Fruit fly (Drosophila melanogaster) whole organism, wandering third instar larva: Measurements from ENCODE around the gene lds.

ENCODE experiments used
- Abd-B ChIP-seq: fragments of >200 bp; optimal IDR thresholded peaks from 2 replicates; lab custom pipeline; 2017; ENCODE audit warnings: missing biosample characterization, missing genetic modification characterization
- CG32264 ChIP-seq: fragments of 200-800 bp; sonication (Bioruptor generic); optimal IDR thresholded peaks from 2 replicates; lab custom pipeline; 2016; ENCODE audit warnings: missing biosample characterization, missing genetic modification characterization
- CG9705 ChIP-seq: fragments of 200-800 bp; sonication (Bioruptor generic); optimal IDR thresholded peaks from 2 replicates; lab custom pipeline; 2018; ENCODE audit warnings: missing biosample characterization, mild to moderate bottlenecking, missing genetic modification characterization
- CrebA ChIP-seq: fragments of 200-800 bp; sonication (Bioruptor generic); optimal IDR thresholded peaks from 2 replicates; lab custom pipeline; 2016; ENCODE audit warnings: missing biosample characterization, mild to moderate bottlenecking, missing genetic modification characterization, borderline replicate concordance
- Dfd ChIP-seq: fragments of >200 bp; optimal IDR thresholded peaks from 2 replicates; lab custom pipeline; 2017; ENCODE audit warnings: missing biosample characterization, missing genetic modification characterization
- Dif ChIP-seq: fragments of 200-275, 200-300 bp; sonication (Bioruptor generic); optimal IDR thresholded peaks from 2 replicates; lab custom pipeline; 2018; ENCODE audit warnings: missing biosample characterization, missing genetic modification characterization; ENCODE audit not compliant: partially characterized antibody
- GATAd ChIP-seq: sonication (Bioruptor generic); optimal IDR thresholded peaks from 2 replicates; lab custom pipeline; 2016; ENCODE audit warnings: missing biosample characterization, missing genetic modification characterization
- HLH106 ChIP-seq: fragments of 200-800 bp; optimal IDR thresholded peaks from 3 replicates; lab custom pipeline; 2019; ENCODE audit warnings: missing biosample characterization, mild to moderate bottlenecking, missing genetic modification characterization, moderate library complexity
- Hnf4 ChIP-seq: fragments of 200-800 bp; sonication (Bioruptor generic); optimal IDR thresholded peaks from 2 replicates; lab custom pipeline; 2016; ENCODE audit warnings: missing biosample characterization, mild to moderate bottlenecking, missing genetic modification characterization
- Hr78 ChIP-seq: fragments of >200 bp; optimal IDR thresholded peaks from 2 replicates; lab custom pipeline; 2017; ENCODE audit warnings: missing biosample characterization, missing genetic modification characterization
- Hr83 ChIP-seq: fragments of 200-300 bp; sonication (Bioruptor generic); optimal IDR thresholded peaks from 2 replicates; lab custom pipeline; 2016; ENCODE audit warnings: missing biosample characterization, mild to moderate bottlenecking, missing genetic modification characterization, moderate library complexity; ENCODE audit not compliant: poor library complexity, severe bottlenecking
- Jra ChIP-seq: sonication (Bioruptor generic); optimal IDR thresholded peaks from 2 replicates; lab custom pipeline; 2016; ENCODE audit warnings: missing biosample characterization, missing genetic modification characterization
- Mio ChIP-seq: sonication (Bioruptor generic); optimal IDR thresholded peaks from 2 replicates; lab custom pipeline; 2016; ENCODE audit warnings: missing biosample characterization, missing genetic modification characterization
- Myc ChIP-seq: fragments of >200 bp; optimal IDR thresholded peaks from 2 replicates; lab custom pipeline; 2017
- N ChIP-seq: fragments of >200 bp; optimal IDR thresholded peaks from 2 replicates; lab custom pipeline; 2018; ENCODE audit warnings: missing biosample characterization, missing external identifiers, missing genetic modification characterization
- OdsH ChIP-seq: fragments of 200-800 bp; sonication (Bioruptor generic); optimal IDR thresholded peaks from 2 replicates; lab custom pipeline; 2016; ENCODE audit warnings: missing biosample characterization, mild to moderate bottlenecking, missing genetic modification characterization
- Rel ChIP-seq, 2 experiments: fragments of 200-800 bp; sonication (Bioruptor generic) in 1 of 2; optimal IDR thresholded peaks; 2 replicates in 1 of 2; 3 replicates in 1 of 2; lab custom pipeline; 2016 to 2019; ENCODE audit warnings: mild to moderate bottlenecking in 2 of 2, missing biosample characterization in 2 of 2, missing genetic modification characterization in 2 of 2, moderate library complexity in 1 of 2
- Sp1 ChIP-seq: fragments of 200-800 bp; sonication (Bioruptor generic); optimal IDR thresholded peaks from 3 replicates; lab custom pipeline; 2019; ENCODE audit warnings: missing biosample characterization, mild to moderate bottlenecking, missing genetic modification characterization, moderate library complexity
- Vsx2 ChIP-seq: fragments of 200-300, 225-300 bp; sonication (Bioruptor generic); optimal IDR thresholded peaks from 2 replicates; lab custom pipeline; 2018; ENCODE audit warnings: missing biosample characterization, missing genetic modification characterization; ENCODE audit not compliant: partially characterized antibody
- br ChIP-seq: fragments of 200-800 bp; sonication (Bioruptor generic); optimal IDR thresholded peaks from 2 replicates; lab custom pipeline; 2016; ENCODE audit warnings: missing biosample characterization, missing genetic modification characterization
- brk ChIP-seq: fragments of 200-800 bp; sonication (Bioruptor generic); optimal IDR thresholded peaks from 2 replicates; lab custom pipeline; 2016; ENCODE audit warnings: missing biosample characterization, mild to moderate bottlenecking, missing genetic modification characterization
- dl ChIP-seq, 2 experiments: fragments of 175-275, 200-275 bp in 1 of 2; fragments of 200-275 bp in 1 of 2; sonication (Bioruptor generic); optimal IDR thresholded peaks; lab custom pipeline; 2018; ENCODE audit warnings: mild to moderate bottlenecking in 2 of 2, missing biosample characterization in 2 of 2, missing genetic modification characterization in 2 of 2, moderate library complexity in 2 of 2; ENCODE audit not compliant: partially characterized antibody in 2 of 2, insufficient read depth in 1 of 2
- dmrt93B ChIP-seq: fragments of 200-800 bp; sonication (Bioruptor generic); optimal IDR thresholded peaks from 2 replicates; lab custom pipeline; 2018; ENCODE audit warnings: missing biosample characterization, mild to moderate bottlenecking, missing genetic modification characterization
- dsf ChIP-seq: sonication (Bioruptor generic); optimal IDR thresholded peaks from 2 replicates; lab custom pipeline; 2016; ENCODE audit warnings: missing biosample characterization, missing genetic modification characterization, borderline replicate concordance
- ey ChIP-seq: fragments of 200-800 bp; sonication (Bioruptor generic); optimal IDR thresholded peaks from 2 replicates; lab custom pipeline; 2016; ENCODE audit warnings: missing biosample characterization, missing genetic modification characterization
- foxo ChIP-seq, 2 experiments: fragments of 200-800 bp; sonication (Bioruptor generic); optimal IDR thresholded peaks; 2 replicates in 1 of 2; 3 replicates in 1 of 2; lab custom pipeline; 2016 to 2017; ENCODE audit warnings: missing biosample characterization in 2 of 2, missing genetic modification characterization in 2 of 2
- fru ChIP-seq: fragments of 200-800 bp; sonication (Bioruptor generic); optimal IDR thresholded peaks from 3 replicates; lab custom pipeline; 2016; ENCODE audit warnings: missing biosample characterization, mild to moderate bottlenecking, missing genetic modification characterization
- h ChIP-seq: fragments of 200-800 bp; sonication (Bioruptor generic); optimal IDR thresholded peaks from 3 replicates; lab custom pipeline; 2016; ENCODE audit warnings: missing biosample characterization, mild to moderate bottlenecking, missing genetic modification characterization
- jim ChIP-seq: fragments of 175-275, 200-325 bp; sonication (Bioruptor generic); optimal IDR thresholded peaks from 2 replicates; lab custom pipeline; 2016; ENCODE audit warnings: missing biosample characterization, mild to moderate bottlenecking, missing genetic modification characterization
- lola ChIP-seq: fragments of >200 bp; optimal IDR thresholded peaks from 2 replicates; lab custom pipeline; 2017; ENCODE audit warnings: missing biosample characterization, missing genetic modification characterization
- pan ChIP-seq: fragments of >200 bp; optimal IDR thresholded peaks from 2 replicates; lab custom pipeline; 2017
- psq ChIP-seq: fragments of 200-800 bp; sonication (Bioruptor generic); optimal IDR thresholded peaks from 3 replicates; lab custom pipeline; 2017; ENCODE audit warnings: missing biosample characterization, mild to moderate bottlenecking, missing genetic modification characterization, moderate library complexity
- rgr ChIP-seq: fragments of 200-800 bp; sonication (Bioruptor generic); optimal IDR thresholded peaks from 3 replicates; lab custom pipeline; 2016; ENCODE audit warnings: missing biosample characterization, mild to moderate bottlenecking, missing genetic modification characterization
- sage ChIP-seq: fragments of 200-800 bp; sonication (Bioruptor generic); optimal IDR thresholded peaks from 2 replicates; lab custom pipeline; 2016; ENCODE audit warnings: missing biosample characterization, mild to moderate bottlenecking, missing genetic modification characterization
- sv ChIP-seq: fragments of 200-800 bp; sonication (Bioruptor generic); optimal IDR thresholded peaks from 3 replicates; lab custom pipeline; 2016; ENCODE audit warnings: missing biosample characterization, missing genetic modification characterization
- tai ChIP-seq: sonication (Bioruptor generic); optimal IDR thresholded peaks from 2 replicates; lab custom pipeline; 2016; ENCODE audit warnings: missing biosample characterization, missing genetic modification characterization
- usp ChIP-seq: fragments of >200 bp; optimal IDR thresholded peaks from 2 replicates; lab custom pipeline; 2017; ENCODE audit warnings: missing biosample characterization, missing genetic modification characterization
- woc ChIP-seq: sonication (Bioruptor generic); optimal IDR thresholded peaks from 2 replicates; lab custom pipeline; 2016; ENCODE audit warnings: missing biosample characterization, mild to moderate bottlenecking, missing genetic modification characterization

Gene lds

dm6 chr3R:7920196-7920595 lies at the start of gene lds, which contains the start of gene CG10445:
lds (plus strand) TSS chr3R:7920431.
CG10445 (minus strand) TSS chr3R:7920299.
- TF ChIP-seq usp (GFP tag; lab: Kevin White, UChicago) (no peak), Dfd (no peak), N (GFP tag; lab: Kevin White, UChicago) (no peak), Mio (GFP tag; lab: Kevin White, UChicago) (no peak), foxo (GFP tag; optimal IDR thresholded peaks at IDR 0.05; lab: Kevin White, UChicago) (no peak), tai (no peak), dsf (GFP tag; lab: Kevin White, UChicago) (no peak), woc (GFP tag; lab: Kevin White, UChicago) (no peak), sv (no peak), Hnf4 (no peak), lola (GFP tag; lab: Kevin White, UChicago) (no peak), Dif (GFP tag; lab: Kevin White, UChicago) (no peak), CG32264 (GFP tag; lab: Kevin White, UChicago) (no peak), Vsx2 (GFP tag; lab: Kevin White, UChicago) (no peak), fru (GFP tag; lab: Kevin White, UChicago) (no peak)

- TF ChIP-seq Hr78 (GFP tag; lab: Kevin White, UChicago) (no peak), woc (GFP tag; lab: Kevin White, UChicago) (no peak), foxo (GFP tag; optimal IDR thresholded peaks at IDR 0.05; lab: Kevin White, UChicago) (no peak)
- TF ChIP-seq, all 38 proteins: peak for 0
Measured at dm6 chr3R:7884433-7884832, 35.8 kb upstream of the lds start.

- TF ChIP-seq pan (lab: Kevin White, UChicago) = no peak
- TF ChIP-seq Hr78 (GFP tag; lab: Kevin White, UChicago) = no peak
- TF ChIP-seq Dif (GFP tag; lab: Kevin White, UChicago) = peak; percentile 73
- TF ChIP-seq jim (GFP tag; lab: Kevin White, UChicago) = no peak
- peak; percentile 29 for TF ChIP-seq Dfd
- no peak for TF ChIP-seq Rel (GFP tag; optimal IDR thresholded peaks at IDR 0.05; lab: Kevin White, UChicago)
- peak; percentile 45 for TF ChIP-seq Rel (tag; optimal IDR thresholded peaks at IDR 0.05; lab: Kevin White, UChicago)
- peak; percentile 78 for TF ChIP-seq Myc (lab: Kevin White, UChicago)
- no peak for TF ChIP-seq br (GFP tag; lab: Kevin White, UChicago)
- peak; percentile 66 for TF ChIP-seq Abd-B (GFP tag; lab: Kevin White, UChicago)
- peak in 1 of 2 experiments; percentile 15 for TF ChIP-seq dl (GFP tag; optimal IDR thresholded peaks at IDR 0.05; lab: Kevin White, UChicago; ENCODE audit: insufficient read depth in 1 of 2, partially characterized antibody in 2 of 2)
Measured at dm6 chr3R:7886167-7886858, 33.9 kb upstream of the lds start, which contains the start of gene CG17816. CG17816 (minus strand) TSS chr3R:7886733.

- peak; percentile 0 for TF ChIP-seq dsf (GFP tag; lab: Kevin White, UChicago)
- no peak for TF ChIP-seq Dfd
- TF ChIP-seq GATAd (GFP tag; lab: Kevin White, UChicago) = peak; percentile 34
- peak; percentile 55 for TF ChIP-seq HLH106 (tag; lab: Kevin White, UChicago)
- TF ChIP-seq Hr83 (GFP tag; lab: Kevin White, UChicago) = peak; percentile 49
- peak; percentile 79 for TF ChIP-seq ey
- TF ChIP-seq brk = peak; percentile 54
- TF ChIP-seq dmrt93B (GFP tag; lab: Kevin White, UChicago) = no peak
- peak; percentile 31 for TF ChIP-seq CG32264 (GFP tag; lab: Kevin White, UChicago)
- TF ChIP-seq N (GFP tag; lab: Kevin White, UChicago) = no peak
- TF ChIP-seq Dif (GFP tag; lab: Kevin White, UChicago) = no peak
- TF ChIP-seq Myc (lab: Kevin White, UChicago) = no peak
- peak in 1 of 2 experiments; percentile 75 for TF ChIP-seq foxo (GFP tag; optimal IDR thresholded peaks at IDR 0.05; lab: Kevin White, UChicago)
- TF ChIP-seq OdsH = peak; percentile 70
- TF ChIP-seq Jra (GFP tag; lab: Kevin White, UChicago) = peak; percentile 76
- no peak for TF ChIP-seq CrebA (GFP tag; lab: Kevin White, UChicago)
- no peak for TF ChIP-seq sage
- TF ChIP-seq usp (GFP tag; lab: Kevin White, UChicago) = no peak
- no peak for TF ChIP-seq pan (lab: Kevin White, UChicago)
- TF ChIP-seq br (GFP tag; lab: Kevin White, UChicago) = peak; percentile 54
- TF ChIP-seq dl (GFP tag; optimal IDR thresholded peaks at IDR 0.05; lab: Kevin White, UChicago; ENCODE audit: insufficient read depth in 1 of 2, partially characterized antibody in 2 of 2) = no peak
- no peak for TF ChIP-seq Rel (GFP tag; optimal IDR thresholded peaks at IDR 0.05; lab: Kevin White, UChicago)
- no peak for TF ChIP-seq Rel (tag; optimal IDR thresholded peaks at IDR 0.05; lab: Kevin White, UChicago)
- peak; percentile 61 for TF ChIP-seq h (GFP tag; lab: Kevin White, UChicago)
- TF ChIP-seq psq (GFP tag; lab: Kevin White, UChicago) = peak; percentile 70
- TF ChIP-seq tai = peak; percentile 90
- TF ChIP-seq Vsx2 (GFP tag; lab: Kevin White, UChicago) = no peak
- TF ChIP-seq Hnf4 = peak; percentile 52
- TF ChIP-seq fru (GFP tag; lab: Kevin White, UChicago) = peak; percentile 66
- peak; percentile 49 for TF ChIP-seq Sp1
- peak; percentile 78 for TF ChIP-seq rgr (GFP tag; lab: Kevin White, UChicago)
- TF ChIP-seq Hr78 (GFP tag; lab: Kevin White, UChicago) = no peak
- TF ChIP-seq woc (GFP tag; lab: Kevin White, UChicago) = peak; percentile 14
- TF ChIP-seq CG9705 = peak; percentile 13
- no peak for TF ChIP-seq jim (GFP tag; lab: Kevin White, UChicago)
- TF ChIP-seq Mio (GFP tag; lab: Kevin White, UChicago) = peak; percentile 12
Measured at dm6 chr3R:7886859-7887190, 33.4 kb upstream of the lds start, which contains the start of gene ArgRS-m. ArgRS-m (plus strand) TSS chr3R:7887045.
